Worm (Caenorhabditis elegans) whole organism, mixed stage, embryonic: Measurements from ENCODE around the gene bath-33.
"Not testable (repeated sequence)": the region's sequence is repeated elsewhere in the genome, so short reads cannot be mapped to it uniquely, and the experiment has no call there.

Experiments
- M03D4.4 ChIP-seq: sonication (generic microtip); optimal IDR thresholded peaks from 2 replicates; lab custom pipeline; 2017; ENCODE audit warnings: mild to moderate bottlenecking, missing genetic modification characterization, missing compliant biosample characterization
- bed-3 ChIP-seq: fragments of 200-800 bp; sonication (Bioruptor generic); optimal IDR thresholded peaks from 3 replicates; lab custom pipeline; 2018; ENCODE audit warnings: mild to moderate bottlenecking, missing genetic modification characterization, moderate library complexity, missing compliant biosample characterization
- blmp-1 ChIP-seq: fragments of 150-350 bp; optimal IDR thresholded peaks from 2 replicates; lab custom pipeline; 2014; ENCODE audit warnings: missing biosample characterization, missing genetic modification characterization
- ceh-43 ChIP-seq: fragments of 200-800 bp; sonication (Bioruptor generic); optimal IDR thresholded peaks from 2 replicates; lab custom pipeline; 2018; ENCODE audit warnings: mild to moderate bottlenecking, missing genetic modification characterization, moderate library complexity, missing compliant biosample characterization
- ceh-83 ChIP-seq: fragments of 200-800 bp; sonication (Bioruptor generic); optimal IDR thresholded peaks from 2 replicates; lab custom pipeline; 2018; ENCODE audit warnings: mild to moderate bottlenecking, missing genetic modification characterization, missing compliant biosample characterization
- ces-1 ChIP-seq: fragments of 150-350 bp; optimal IDR thresholded peaks from 2 replicates; lab custom pipeline; 2014; ENCODE audit warnings: missing biosample characterization, missing genetic modification reagents, missing genetic modification characterization
- drap-1 ChIP-seq: fragments of 200-800 bp; sonication (Bioruptor generic); optimal IDR thresholded peaks from 3 replicates; lab custom pipeline; 2018; ENCODE audit warnings: mild to moderate bottlenecking, missing genetic modification characterization, missing compliant biosample characterization
- elt-1 ChIP-seq: sonication (generic microtip); optimal IDR thresholded peaks from 2 replicates; lab custom pipeline; 2017; ENCODE audit warnings: missing genetic modification characterization, mild to moderate bottlenecking, missing compliant biosample characterization, antibody characterized with exemption, moderate library complexity, borderline replicate concordance; ENCODE audit not compliant: insufficient read depth
- elt-3 ChIP-seq: fragments of 150-350 bp; optimal IDR thresholded peaks from 2 replicates; lab custom pipeline; 2014; ENCODE audit warnings: missing biosample characterization, missing genetic modification characterization
- flh-1 ChIP-seq: fragments of 200-800 bp; sonication (Bioruptor generic); optimal IDR thresholded peaks from 2 replicates; lab custom pipeline; 2018; ENCODE audit warnings: mild to moderate bottlenecking, missing genetic modification characterization, moderate library complexity, missing compliant biosample characterization
- ham-2 ChIP-seq: fragments of 200-800 bp; sonication (Bioruptor generic); optimal IDR thresholded peaks from 2 replicates; lab custom pipeline; 2018; ENCODE audit warnings: mild to moderate bottlenecking, missing genetic modification characterization, missing compliant biosample characterization
- hlh-1 ChIP-seq: fragments of 150-350 bp; optimal IDR thresholded peaks from 2 replicates; lab custom pipeline; 2014; ENCODE audit warnings: missing biosample characterization, missing genetic modification reagents, missing genetic modification characterization
- lin-13 ChIP-seq: fragments of 150-350 bp; optimal IDR thresholded peaks from 2 replicates; lab custom pipeline; 2014; ENCODE audit warnings: missing biosample characterization, missing genetic modification characterization
- lin-32 ChIP-seq: fragments of 200-800 bp; sonication (Bioruptor generic); optimal IDR thresholded peaks from 2 replicates; lab custom pipeline; 2018; ENCODE audit warnings: mild to moderate bottlenecking, missing genetic modification characterization, missing compliant biosample characterization
- lsy-2 ChIP-seq: fragments of 150-350 bp; optimal IDR thresholded peaks from 2 replicates; lab custom pipeline; 2014; ENCODE audit warnings: missing biosample characterization, missing genetic modification characterization
- mab-5 ChIP-seq: fragments of 150-350 bp; optimal IDR thresholded peaks from 2 replicates; lab custom pipeline; 2014; ENCODE audit warnings: missing biosample characterization, missing genetic modification characterization
- mep-1 ChIP-seq: fragments of 150-350 bp; optimal IDR thresholded peaks from 2 replicates; lab custom pipeline; 2017; ENCODE audit warnings: missing biosample characterization, missing genetic modification reagents, missing genetic modification characterization, inconsistent platforms
- nhr-12 ChIP-seq: fragments of 150-350 bp; optimal IDR thresholded peaks from 2 replicates; lab custom pipeline; 2014; ENCODE audit warnings: missing biosample characterization, missing genetic modification characterization
- nhr-237 ChIP-seq: fragments of 150-350 bp; optimal IDR thresholded peaks from 2 replicates; lab custom pipeline; 2014; ENCODE audit warnings: missing biosample characterization, missing genetic modification characterization
- nhr-28 ChIP-seq: fragments of 150-350 bp; optimal IDR thresholded peaks from 2 replicates; lab custom pipeline; 2014; ENCODE audit warnings: missing biosample characterization, missing genetic modification characterization
- nhr-76 ChIP-seq: sonication (generic microtip); optimal IDR thresholded peaks from 2 replicates; lab custom pipeline; 2017; ENCODE audit warnings: missing biosample characterization, missing genetic modification characterization
- pha-4 ChIP-seq: fragments of 150-350 bp; optimal IDR thresholded peaks from 2 replicates; lab custom pipeline; 2018; ENCODE audit warnings: missing biosample characterization, missing genetic modification reagents, missing genetic modification characterization
- sem-2 ChIP-seq: fragments of 200-800 bp; sonication (Bioruptor generic); optimal IDR thresholded peaks from 2 replicates; lab custom pipeline; 2018; ENCODE audit warnings: mild to moderate bottlenecking, missing genetic modification characterization, missing compliant biosample characterization
- sptf-1 ChIP-seq: sonication (generic microtip); optimal IDR thresholded peaks from 2 replicates; lab custom pipeline; 2017; ENCODE audit warnings: mild to moderate bottlenecking, missing genetic modification characterization, moderate library complexity, missing compliant biosample characterization
- tbx-8 ChIP-seq: fragments of 200-800 bp; sonication (Bioruptor generic); optimal IDR thresholded peaks from 2 replicates; lab custom pipeline; 2018; ENCODE audit warnings: mild to moderate bottlenecking, missing genetic modification characterization, moderate library complexity, missing compliant biosample characterization
- unc-120 ChIP-seq: sonication (generic microtip); optimal IDR thresholded peaks from 2 replicates; lab custom pipeline; 2017; ENCODE audit warnings: missing genetic modification characterization, missing compliant biosample characterization; ENCODE audit not compliant: poor library complexity, severe bottlenecking
- unc-39 ChIP-seq: fragments of 150-350 bp; optimal IDR thresholded peaks from 2 replicates; lab custom pipeline; 2014; ENCODE audit warnings: missing biosample characterization, missing genetic modification characterization
- unc-62 ChIP-seq: fragments of 150-350 bp; optimal IDR thresholded peaks from 2 replicates; lab custom pipeline; 2014; ENCODE audit warnings: missing biosample characterization, missing genetic modification reagents, missing genetic modification characterization
- zip-8 ChIP-seq: fragments of 150-350 bp; optimal IDR thresholded peaks from 2 replicates; lab custom pipeline; 2014; ENCODE audit warnings: missing biosample characterization, missing genetic modification characterization
- ztf-11 ChIP-seq: fragments of 150-350 bp; optimal IDR thresholded peaks from 2 replicates; lab custom pipeline; 2014; ENCODE audit warnings: missing biosample characterization, missing genetic modification characterization

bath-33 gene

ce11 chrII:1648768-1649167, 42.8 kb upstream of the bath-33 start, which contains the start of gene fbxb-21:
TSS of gene fbxb-21 (minus strand) at chrII:1648868.
- TF ChIP-seq elt-3 (tag; lab: Kevin White, UChicago) = no peak
- no peak for TF ChIP-seq ceh-43 (GFP tag; lab: Kevin White, UChicago)
- no peak for TF ChIP-seq tbx-8 (GFP tag; lab: Kevin White, UChicago)
- no peak for TF ChIP-seq ceh-83 (GFP tag; lab: Kevin White, UChicago)
- no peak for TF ChIP-seq M03D4.4 (tag; lab: Kevin White, UChicago)
- no peak for TF ChIP-seq lin-13
- no peak for TF ChIP-seq ztf-11 (tag; lab: Kevin White, UChicago)
- no peak for TF ChIP-seq nhr-237
- no peak for TF ChIP-seq lsy-2 (tag; lab: Kevin White, UChicago)
- TF ChIP-seq nhr-28 (tag; lab: Kevin White, UChicago) = no peak
- no peak for TF ChIP-seq unc-62 (GFP tag; lab: Kevin White, UChicago)
- TF ChIP-seq unc-120 (tag; lab: Kevin White, UChicago) = no peak
- no peak for TF ChIP-seq unc-39
- no peak for TF ChIP-seq drap-1 (GFP tag; lab: Kevin White, UChicago)

- no peak for TF ChIP-seq zip-8 (tag; lab: Kevin White, UChicago)
- no peak for TF ChIP-seq elt-3 (tag; lab: Kevin White, UChicago)
- TF ChIP-seq M03D4.4 (tag; lab: Kevin White, UChicago) = no peak
- no peak for TF ChIP-seq elt-1 (tag; lab: Kevin White, UChicago)
- no peak for TF ChIP-seq pha-4 (tag; lab: Kevin White, UChicago)
- TF ChIP-seq nhr-237 = no peak
- TF ChIP-seq lsy-2 (tag; lab: Kevin White, UChicago) = no peak
- no peak for TF ChIP-seq mab-5
- TF ChIP-seq lin-32 (GFP tag; lab: Kevin White, UChicago) = no peak
- TF ChIP-seq mep-1 (tag; lab: Kevin White, UChicago) = no peak
- TF ChIP-seq unc-120 (tag; lab: Kevin White, UChicago) = no peak
- TF ChIP-seq lin-13 = no peak
- no peak for TF ChIP-seq blmp-1 (tag; lab: Kevin White, UChicago)
- TF ChIP-seq unc-62 (GFP tag; lab: Kevin White, UChicago) = no peak
- no peak for TF ChIP-seq ham-2 (GFP tag; lab: Kevin White, UChicago)
- TF ChIP-seq nhr-76 (tag; lab: Kevin White, UChicago) = no peak
- no peak for TF ChIP-seq ces-1 (GFP tag; lab: Kevin White, UChicago)
- no peak for TF ChIP-seq sem-2 (GFP tag; lab: Kevin White, UChicago)
- TF ChIP-seq nhr-12 = no peak
Observed at ce11 chrII:1646199-1646598, 40.2 kb upstream of the bath-33 start, which contains the start of gene ZC204.17. TSS of gene ZC204.17 (minus strand) at chrII:1646299.

DNA sequence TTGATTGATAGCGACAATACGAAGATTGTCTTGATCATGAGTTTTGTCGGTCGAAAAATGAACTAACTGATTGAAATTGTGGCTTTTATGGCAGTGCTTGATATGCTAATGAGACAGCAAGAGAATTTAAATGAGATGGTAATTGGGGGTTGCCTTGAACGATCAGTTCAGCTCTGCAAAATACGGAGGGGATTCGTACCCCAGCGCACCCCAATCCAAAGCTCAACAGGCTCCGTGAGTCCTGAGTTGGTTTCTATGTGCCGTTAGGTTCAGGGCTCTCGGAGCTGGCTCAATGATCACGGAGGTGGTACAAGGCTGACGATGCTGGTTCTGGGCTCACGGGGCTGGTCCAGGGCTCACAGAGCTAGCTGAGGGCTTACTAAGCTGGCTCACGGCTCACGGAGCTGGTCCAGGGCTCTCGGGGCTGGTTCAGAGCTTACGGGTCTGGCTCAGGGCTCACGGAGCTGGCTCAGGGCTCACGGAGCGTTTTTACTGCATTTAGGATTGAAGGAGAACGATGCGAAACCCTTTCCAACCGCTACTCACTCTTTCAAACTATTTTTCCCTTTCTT, 38.9 kb upstream of the bath-33 start, which contains the start of gene ZC204.6:
Gene ZC204.6, minus strand, starts transcription at position 51 of the 572 bp plus-strand sequence.
- TF ChIP-seq bed-3 (GFP tag; lab: Kevin White, UChicago) = no peak
- TF ChIP-seq, all 35 proteins: peak for 0

DNA sequence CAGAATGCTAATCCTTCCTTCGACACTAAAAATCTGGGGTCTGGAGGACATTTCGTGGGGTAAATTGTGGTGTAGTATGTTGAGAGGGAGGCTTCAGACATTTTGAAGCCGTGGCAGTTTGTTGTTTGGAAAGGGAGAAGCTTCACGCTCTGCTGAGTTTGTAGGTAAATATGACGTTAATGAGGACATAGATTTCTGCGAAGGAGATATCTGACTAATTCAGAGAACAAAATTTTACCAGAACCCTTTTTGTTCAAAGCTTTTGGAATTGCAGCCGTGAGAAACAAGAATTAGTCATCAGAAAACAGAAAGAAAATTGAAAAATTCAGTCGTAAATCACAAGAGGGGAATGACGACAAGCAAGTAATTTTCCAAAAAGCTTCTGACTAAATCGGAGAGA, 34.5 kb upstream of the bath-33 start, which contains the start of gene srh-72:
Gene srh-72, minus strand, starts transcription at position 101 of the 400 bp plus-strand sequence.
- TF ChIP-seq zip-8 (tag; lab: Kevin White, UChicago) (no peak), tbx-8 (GFP tag; lab: Kevin White, UChicago) (no peak), unc-39 (no peak), nhr-12 (no peak), hlh-1 (no peak), bed-3 (GFP tag; lab: Kevin White, UChicago) (no peak), ztf-11 (tag; lab: Kevin White, UChicago) (no peak), mab-5 (no peak), nhr-28 (tag; lab: Kevin White, UChicago) (no peak), flh-1 (no peak), nhr-76 (tag; lab: Kevin White, UChicago) (no peak), unc-120 (tag; lab: Kevin White, UChicago) (no peak), mep-1 (tag; lab: Kevin White, UChicago) (no peak), lin-32 (GFP tag; lab: Kevin White, UChicago) (no peak), M03D4.4 (tag; lab: Kevin White, UChicago) (no peak), drap-1 (GFP tag; lab: Kevin White, UChicago) (no peak)

DNA sequence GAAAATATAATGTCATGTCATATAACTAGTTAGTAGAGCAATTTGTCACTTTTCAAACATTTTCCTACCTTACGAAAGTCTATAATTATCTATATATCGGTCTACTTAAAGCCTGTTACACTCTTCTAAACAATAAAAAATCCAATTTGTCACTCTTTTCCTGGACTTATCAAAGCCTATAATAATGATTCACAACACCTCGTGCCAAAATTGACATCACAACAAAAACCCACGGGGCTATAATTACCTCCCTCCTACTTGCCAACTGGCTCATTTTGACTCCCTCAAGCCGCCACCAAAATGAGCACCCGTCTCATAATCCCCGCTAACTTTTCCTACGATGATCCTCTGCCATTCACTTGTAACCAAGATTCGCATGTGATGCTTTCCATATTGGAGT, 30.4 kb upstream of the bath-33 start, which contains the start of gene srg-20:
Gene srg-20, plus strand, starts transcription at position 301 of the 400 bp plus-strand sequence.
- not testable (repeated sequence) for TF ChIP-seq M03D4.4 (tag; lab: Kevin White, UChicago); sptf-1 (tag; lab: Kevin White, UChicago); ham-2 (GFP tag; lab: Kevin White, UChicago)
